Fruit fly (Drosophila melanogaster) whole organism, embryonic: ENCODE data around the gene nAChRalpha7.
A peak's percentile ranks its signal among the peaks of the same experiment; 100 is the strongest.

ENCODE experiments used
- Blimp-1 ChIP-seq: fragments of 200-800 bp; sonication (Bioruptor generic); optimal IDR thresholded peaks from 3 replicates; lab custom pipeline; 2018; ENCODE audit warnings: missing biosample characterization, missing genetic modification characterization, mild to moderate bottlenecking, moderate library complexity, missing genetic modification reagents
- CG10321 ChIP-seq: fragments of 200-800 bp; sonication (Bioruptor generic); IDR thresholded peaks from 2 replicates; pipeline ENCODE4 v1.3.6; 2022; ENCODE audit warnings: missing biosample characterization, missing genetic modification characterization
- CG10979 ChIP-seq: fragments of 200-800 bp; sonication (Bioruptor generic); optimal IDR thresholded peaks from 2 replicates; lab custom pipeline; 2018; ENCODE audit warnings: missing biosample characterization, mild to moderate bottlenecking, missing genetic modification characterization, moderate library complexity
- CG11456 ChIP-seq: fragments of 200-800 bp; sonication (Bioruptor generic); IDR thresholded peaks from 3 replicates; pipeline ENCODE4 v1.3.6; 2022; ENCODE audit warnings: missing biosample characterization, missing genetic modification characterization
- CG11504 ChIP-seq: fragments of 200-800 bp; sonication (Bioruptor generic); optimal IDR thresholded peaks from 3 replicates; lab custom pipeline; 2019; ENCODE audit warnings: missing biosample characterization, mild to moderate bottlenecking, missing genetic modification characterization, moderate library complexity
- CG1233 ChIP-seq: fragments of 200-800 bp; sonication (Bioruptor generic); optimal IDR thresholded peaks from 4 replicates; lab custom pipeline; 2018; ENCODE audit warnings: missing biosample characterization, mild to moderate bottlenecking, missing genetic modification characterization
- CG14860 ChIP-seq: fragments of 200-800 bp; sonication (Bioruptor generic); IDR thresholded peaks from 3 replicates; pipeline ENCODE4 v1.3.6; 2022; ENCODE audit warnings: missing biosample characterization, missing genetic modification characterization; ENCODE audit not compliant: partially characterized antibody
- CG14965 ChIP-seq: fragments of 200-800 bp; sonication (Bioruptor generic); optimal IDR thresholded peaks from 2 replicates; lab custom pipeline; 2016; ENCODE audit warnings: missing biosample characterization, missing genetic modification characterization, borderline replicate concordance
- CG1529 ChIP-seq: fragments of 200-800 bp; sonication (Bioruptor generic); optimal IDR thresholded peaks from 3 replicates; lab custom pipeline; 2018; ENCODE audit warnings: missing biosample characterization, missing genetic modification characterization
- CG1603 ChIP-seq: fragments of 200-800 bp; sonication (Bioruptor generic); optimal IDR thresholded peaks from 2 replicates; lab custom pipeline; 2019; ENCODE audit warnings: missing biosample characterization, mild to moderate bottlenecking, missing genetic modification characterization, moderate library complexity
- CG17328 ChIP-seq: fragments of 200-800 bp; sonication (Bioruptor generic); IDR thresholded peaks from 2 replicates; pipeline ENCODE4 v1.3.6; 2022; ENCODE audit warnings: missing biosample characterization, missing genetic modification characterization
- CG18476 ChIP-seq: fragments of 200-800 bp; sonication (Bioruptor generic); optimal IDR thresholded peaks from 2 replicates; lab custom pipeline; 2016; ENCODE audit warnings: missing biosample characterization, mild to moderate bottlenecking, missing genetic modification characterization
- CG31388 ChIP-seq: fragments of 200-800 bp; sonication (Bioruptor generic); optimal IDR thresholded peaks from 2 replicates; lab custom pipeline; 2016; ENCODE audit warnings: missing biosample characterization, missing genetic modification characterization
- CG3407 ChIP-seq: fragments of 200-800 bp; sonication (Bioruptor generic); optimal IDR thresholded peaks from 2 replicates; lab custom pipeline; 2018; ENCODE audit warnings: missing biosample characterization, mild to moderate bottlenecking, missing genetic modification characterization
- CG4820 ChIP-seq: fragments of 200-800 bp; sonication (Bioruptor generic); optimal IDR thresholded peaks from 3 replicates; lab custom pipeline; 2016; ENCODE audit warnings: missing biosample characterization, missing genetic modification characterization
- CG6175 ChIP-seq: fragments of 200-800 bp; sonication (Bioruptor generic); IDR thresholded peaks from 3 replicates; pipeline ENCODE4 v1.3.6; 2022; ENCODE audit warnings: missing biosample characterization, missing genetic modification characterization
- CG6689 ChIP-seq: fragments of 200-800 bp; sonication (Bioruptor generic); IDR thresholded peaks from 2 replicates; pipeline ENCODE4 v1.3.6; 2022; ENCODE audit warnings: missing biosample characterization, missing genetic modification characterization
- CG7357 ChIP-seq: fragments of 200-800 bp; sonication (Bioruptor generic); IDR thresholded peaks from 3 replicates; pipeline ENCODE4 v1.3.6; 2022; ENCODE audit warnings: missing biosample characterization, missing genetic modification characterization
- CG7963 ChIP-seq: fragments of 200-800 bp; sonication (Bioruptor generic); IDR thresholded peaks from 3 replicates; pipeline ENCODE4 v1.3.6; 2022; ENCODE audit warnings: missing biosample characterization, missing genetic modification characterization; ENCODE audit not compliant: partially characterized antibody
- CG8388 ChIP-seq: fragments of 200-800 bp; sonication (Bioruptor generic); optimal IDR thresholded peaks from 2 replicates; lab custom pipeline; 2019; ENCODE audit warnings: missing biosample characterization, mild to moderate bottlenecking, missing genetic modification characterization, moderate library complexity
- CG8765 ChIP-seq: fragments of 200-800 bp; sonication (Bioruptor generic); IDR thresholded peaks from 2 replicates; pipeline ENCODE4 v1.3.6; 2022; ENCODE audit warnings: missing biosample characterization, missing genetic modification characterization
- CG9437 ChIP-seq: fragments of 200-800 bp; sonication (Bioruptor generic); optimal IDR thresholded peaks from 2 replicates; lab custom pipeline; 2018; ENCODE audit warnings: missing biosample characterization, mild to moderate bottlenecking, missing genetic modification characterization
- H2.0 ChIP-seq: fragments of 200-800 bp; sonication (Bioruptor generic); IDR thresholded peaks from 2 replicates; pipeline ENCODE4 v1.3.6; 2022; ENCODE audit warnings: missing biosample characterization, missing genetic modification characterization
- HLH3B ChIP-seq: fragments of 200-800 bp; sonication (Bioruptor generic); IDR thresholded peaks from 2 replicates; pipeline ENCODE4 v1.3.6; 2022; ENCODE audit warnings: missing biosample characterization, missing genetic modification characterization
- HLH4C ChIP-seq: fragments of 200-800 bp; sonication (Bioruptor generic); IDR thresholded peaks from 3 replicates; pipeline ENCODE4 v1.3.6; 2022; ENCODE audit warnings: missing biosample characterization, missing genetic modification characterization; ENCODE audit not compliant: partially characterized antibody
- Pdp1 ChIP-seq, 2 experiments: fragments of 200-800 bp; sonication (Bioruptor generic); optimal IDR thresholded peaks; 3 replicates each; lab custom pipeline; 2016; ENCODE audit warnings: missing biosample characterization in 2 of 2, missing genetic modification characterization in 2 of 2, mild to moderate bottlenecking in 1 of 2, moderate library complexity in 1 of 2
- az2 ChIP-seq: fragments of 200-800 bp; sonication (Bioruptor generic); optimal IDR thresholded peaks from 3 replicates; lab custom pipeline; 2016; ENCODE audit warnings: missing biosample characterization, missing genetic modification characterization
- bsh ChIP-seq, 2 experiments: fragments of 200-800 bp; sonication (Bioruptor generic); optimal IDR thresholded peaks; 2 replicates each; lab custom pipeline; 2017 to 2018; ENCODE audit warnings: mild to moderate bottlenecking in 2 of 2, missing biosample characterization in 2 of 2, missing genetic modification characterization in 2 of 2, moderate library complexity in 1 of 2
- btn ChIP-seq: fragments of 200-800 bp; sonication (Bioruptor generic); optimal IDR thresholded peaks from 2 replicates; lab custom pipeline; 2016; ENCODE audit warnings: missing biosample characterization, missing genetic modification characterization
- chif ChIP-seq, 2 experiments: fragments of 200-800 bp; sonication (Bioruptor generic); optimal IDR thresholded peaks; 3 replicates each; lab custom pipeline; 2016; ENCODE audit warnings: missing biosample characterization in 2 of 2, missing genetic modification characterization in 2 of 2
- chinmo ChIP-seq: fragments of 200-800 bp; sonication (Bioruptor generic); IDR thresholded peaks from 4 replicates; pipeline ENCODE4 v1.3.6; 2022; ENCODE audit warnings: missing biosample characterization, missing genetic modification characterization; ENCODE audit not compliant: partially characterized antibody
- ci ChIP-seq: fragments of 200-800 bp; sonication (Bioruptor generic); IDR thresholded peaks from 3 replicates; pipeline ENCODE4 v1.3.6; 2022; ENCODE audit warnings: missing biosample characterization, missing genetic modification characterization
- dysf ChIP-seq: fragments of 200-800 bp; sonication (Bioruptor generic); IDR thresholded peaks from 3 replicates; pipeline ENCODE4 v1.3.6; 2022; ENCODE audit warnings: missing biosample characterization, missing genetic modification characterization
- exex ChIP-seq: fragments of 200-800 bp; sonication (Bioruptor generic); optimal IDR thresholded peaks from 4 replicates; lab custom pipeline; 2018; ENCODE audit warnings: missing biosample characterization, mild to moderate bottlenecking, missing genetic modification characterization, moderate library complexity
- ind ChIP-seq: fragments of 200-800 bp; sonication (Bioruptor generic); optimal IDR thresholded peaks from 3 replicates; lab custom pipeline; 2016; ENCODE audit warnings: missing biosample characterization, missing genetic modification characterization
- lola ChIP-seq, 3 experiments: fragments of >200 bp in 2 of 3; fragments of 200-800 bp in 1 of 3; sonication (Bioruptor generic) in 1 of 3; optimal IDR thresholded peaks; 2 replicates each; lab custom pipeline; 2017 to 2019; ENCODE audit warnings: missing biosample characterization in 3 of 3, missing genetic modification characterization in 3 of 3, mild to moderate bottlenecking in 1 of 3, moderate library complexity in 1 of 3
- luna ChIP-seq: fragments of 200-800 bp; sonication (Bioruptor generic); optimal IDR thresholded peaks from 2 replicates; lab custom pipeline; 2016; ENCODE audit warnings: missing biosample characterization, missing genetic modification characterization
- nau ChIP-seq: fragments of 200-800 bp; sonication (Bioruptor generic); optimal IDR thresholded peaks from 3 replicates; lab custom pipeline; 2017; ENCODE audit warnings: missing biosample characterization, mild to moderate bottlenecking, missing genetic modification characterization, missing genetic modification reagents
- pan ChIP-seq, 4 experiments: fragments of >200 bp in 3 of 4; fragments of 200-800 bp in 1 of 4; sonication (Bioruptor generic) in 1 of 4; optimal IDR thresholded peaks in 3 of 4; IDR thresholded peaks in 1 of 4; 2 replicates each; pipeline versions ENCODE4 v1.3.6 to Lab custom; 2017 to 2022; ENCODE audit warnings: missing biosample characterization in 2 of 4, missing genetic modification characterization in 2 of 4, mixed read lengths in 1 of 4
- peb ChIP-seq: fragments of 200-800 bp; sonication (Bioruptor generic); IDR thresholded peaks from 2 replicates; pipeline ENCODE4 v1.3.6; 2022; ENCODE audit warnings: missing biosample characterization, missing genetic modification characterization
- pum ChIP-seq: fragments of 200-800 bp; sonication (Bioruptor generic); optimal IDR thresholded peaks from 2 replicates; lab custom pipeline; 2016; ENCODE audit warnings: missing biosample characterization, missing genetic modification characterization
- sc ChIP-seq, 3 experiments: fragments of >200 bp in 2 of 3; fragments of 200-800 bp in 1 of 3; sonication (Bioruptor generic) in 1 of 3; optimal IDR thresholded peaks; 2 replicates in 2 of 3; 3 replicates in 1 of 3; lab custom pipeline; 2017; ENCODE audit warnings: mild to moderate bottlenecking in 1 of 3, missing biosample characterization in 1 of 3, missing genetic modification characterization in 1 of 3, missing genetic modification reagents in 1 of 3
- trem ChIP-seq: fragments of 200-800 bp; optimal IDR thresholded peaks from 3 replicates; lab custom pipeline; 2019; ENCODE audit warnings: missing biosample characterization, mild to moderate bottlenecking, missing genetic modification characterization, moderate library complexity
- vnd ChIP-seq: fragments of 200-800 bp; sonication (Bioruptor generic); IDR thresholded peaks from 3 replicates; pipeline ENCODE4 v1.3.6; 2022; ENCODE audit warnings: missing biosample characterization, missing genetic modification characterization; ENCODE audit not compliant: partially characterized antibody
- vvl ChIP-seq: fragments of 200-800 bp; sonication (Bioruptor generic); IDR thresholded peaks from 2 replicates; pipeline ENCODE4 v1.3.6; 2022; ENCODE audit warnings: missing biosample characterization, missing genetic modification characterization
- wor ChIP-seq: fragments of 200-800 bp; sonication (Bioruptor generic); IDR thresholded peaks from 2 replicates; pipeline ENCODE4 v1.3.6; 2022; ENCODE audit warnings: missing biosample characterization, missing genetic modification characterization
- zfh2 ChIP-seq: fragments of 200-800 bp; sonication (Bioruptor generic); optimal IDR thresholded peaks from 2 replicates; lab custom pipeline; 2016; ENCODE audit warnings: missing biosample characterization, missing genetic modification characterization

Gene nAChRalpha7

dm6 chrX:19371135-19371938 lies 23.1 kb upstream of the nAChRalpha7 start (continued):
- TF ChIP-seq dysf = no peak
- peak in 1 of 2 experiments; percentile 16 for TF ChIP-seq pan (optimal IDR thresholded peaks at IDR 0.05; lab: Kevin White, UChicago)
- peak in 1 of 2 experiments; percentile 23 for TF ChIP-seq pan (GFP tag; optimal IDR thresholded peaks at IDR 0.05 in 1 of 2, IDR thresholded peaks at IDR 0.05 in 1 of 2)
- peak in 1 of 3 experiments; percentile 55 for TF ChIP-seq lola (GFP tag; optimal IDR thresholded peaks at IDR 0.05; lab: Kevin White, UChicago)
- no peak for TF ChIP-seq CG31388
- peak; percentile 60 for TF ChIP-seq Blimp-1 (GFP tag; lab: Kevin White, UChicago)
- TF ChIP-seq ci (GFP tag; lab: Robert Waterston, UW) = no peak
- TF ChIP-seq sc (optimal IDR thresholded peaks at IDR 0.05; lab: Kevin White, UChicago) = no peak
- TF ChIP-seq sc (GFP tag; optimal IDR thresholded peaks at IDR 0.05; lab: Kevin White, UChicago) = peak; percentile 17
- no peak for TF ChIP-seq CG18476
- TF ChIP-seq H2.0 (GFP tag; lab: Robert Waterston, UW) = no peak
- no peak for TF ChIP-seq CG3407 (GFP tag; lab: Kevin White, UChicago)
- TF ChIP-seq CG6175 (GFP tag; lab: Robert Waterston, UW) = no peak
- peak in 1 of 2 experiments; percentile 6 for TF ChIP-seq Pdp1 (GFP tag; optimal IDR thresholded peaks at IDR 0.05; lab: Kevin White, UChicago)
- peak; percentile 34 for TF ChIP-seq CG4820 (GFP tag; lab: Kevin White, UChicago)
- TF ChIP-seq luna (GFP tag; lab: Kevin White, UChicago) = no peak
- TF ChIP-seq CG11504 (tag; lab: Kevin White, UChicago) = peak; percentile 21
- TF ChIP-seq CG8388 (GFP tag; lab: Kevin White, UChicago) = peak; percentile 15
- TF ChIP-seq CG10979 = peak; percentile 55
- TF ChIP-seq CG7357 (GFP tag; lab: Robert Waterston, UW) = no peak
- peak; percentile 28; the same call in 1 of the 3 replicates for TF ChIP-seq CG7963 (GFP tag; lab: Robert Waterston, UW)
- no peak for TF ChIP-seq CG11456 (GFP tag; lab: Robert Waterston, UW)
- 0 out of 3 replicates have a peak, but pooled peaks have one; percentile 40 for TF ChIP-seq vnd (GFP tag; lab: Robert Waterston, UW)
- TF ChIP-seq CG14860 (GFP tag; lab: Robert Waterston, UW) = peak; percentile 58
- TF ChIP-seq HLH3B (GFP tag; lab: Robert Waterston, UW) = no peak
- TF ChIP-seq HLH4C (GFP tag; lab: Robert Waterston, UW) = peak; percentile 75
- TF ChIP-seq CG6689 (GFP tag; lab: Robert Waterston, UW) = peak; percentile 50; the same call in 1 of the 2 replicates
- TF ChIP-seq CG1529 (GFP tag; lab: Kevin White, UChicago) = peak; percentile 39
- peak; percentile 34; the same call in 1 of the 2 replicates for TF ChIP-seq vvl (GFP tag; lab: Robert Waterston, UW)
- no peak for TF ChIP-seq chinmo
- peak; percentile 32 for TF ChIP-seq CG9437 (GFP tag; lab: Kevin White, UChicago)
- TF ChIP-seq az2 (GFP tag; lab: Kevin White, UChicago) = peak; percentile 14
- TF ChIP-seq trem = peak; percentile 8
- no peak for TF ChIP-seq CG1233 (GFP tag; lab: Kevin White, UChicago)
- TF ChIP-seq CG14965 = no peak
- peak; percentile 37 to 65 for TF ChIP-seq bsh (GFP tag; optimal IDR thresholded peaks at IDR 0.05; lab: Kevin White, UChicago)
- no peak for TF ChIP-seq CG17328 (GFP tag; lab: Robert Waterston, UW)
- TF ChIP-seq chif (GFP tag; optimal IDR thresholded peaks at IDR 0.05; lab: Kevin White, UChicago) = peak in 1 of 2 experiments; percentile 16
- peak; percentile 7 for TF ChIP-seq pum (GFP tag; lab: Kevin White, UChicago)
- TF ChIP-seq zfh2 (GFP tag; lab: Kevin White, UChicago) = no peak
- TF ChIP-seq btn = no peak
- TF ChIP-seq CG1603 (tag; lab: Kevin White, UChicago) = no peak
- no peak for TF ChIP-seq CG8765 (GFP tag; lab: Robert Waterston, UW)
- TF ChIP-seq ind (GFP tag; lab: Kevin White, UChicago) = no peak
- no peak for TF ChIP-seq CG10321
- no peak for TF ChIP-seq wor (GFP tag; lab: Robert Waterston, UW)
- TF ChIP-seq peb (GFP tag; lab: Robert Waterston, UW) = no peak
- no peak for TF ChIP-seq nau
- no peak for TF ChIP-seq exex (tag; lab: Kevin White, UChicago)
